Fruit fly (Drosophila melanogaster): ENCODE measurements around the gene CG31358.

DNA sequence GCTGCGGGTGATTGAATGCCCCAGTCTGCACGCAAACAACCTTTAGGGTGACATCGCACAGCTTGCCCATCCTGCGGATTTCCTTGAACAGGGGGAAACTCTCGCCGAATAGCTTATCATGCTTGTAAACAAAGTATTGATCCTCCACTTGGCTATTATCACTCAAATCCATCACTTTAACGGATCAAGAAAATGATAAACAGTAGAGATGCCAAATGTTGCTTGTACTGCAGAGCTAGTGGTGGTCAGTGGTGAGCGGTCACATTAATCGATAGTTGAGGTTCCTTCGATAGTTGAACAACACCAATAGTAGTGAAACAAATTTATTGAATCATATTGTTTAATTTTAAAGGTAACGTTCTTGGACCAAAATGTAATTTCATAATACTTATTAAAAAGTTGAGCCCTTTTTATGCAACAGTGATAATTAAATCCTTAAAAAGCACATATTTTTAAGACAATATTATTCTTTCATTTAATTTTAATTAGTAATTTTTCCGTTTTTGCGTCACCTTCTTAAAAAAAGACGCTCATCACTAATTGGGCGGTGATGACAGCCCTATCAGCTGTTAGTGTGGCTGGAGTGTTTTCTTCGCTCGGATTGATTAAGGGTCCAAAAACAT, 21.2 kb downstream of the CG31358 start, which contains the start of the genes KLHL18 and GCC185:
- no peak for TF ChIP-seq CG8478 (optimal IDR thresholded peaks at IDR 0.05)
- no peak for TF ChIP-seq CTCF (optimal IDR thresholded peaks at IDR 0.05)
